Worm (Caenorhabditis elegans) whole organism, L1 larva: ENCODE results near the gene fbxa-31.

Experiments used
- C16A3.4 ChIP-seq: fragments of 150-350 bp; optimal IDR thresholded peaks from 2 replicates; lab custom pipeline; 2014; ENCODE audit warnings: missing biosample characterization, missing genetic modification characterization
- Y116A8C.19 ChIP-seq: sonication (generic microtip); optimal IDR thresholded peaks from 2 replicates; lab custom pipeline; 2016; ENCODE audit warnings: missing compliant biosample characterization, missing genetic modification characterization, borderline replicate concordance
- alr-1 ChIP-seq: fragments of 200-800 bp; sonication (Bioruptor generic); optimal IDR thresholded peaks from 2 replicates; lab custom pipeline; 2018; ENCODE audit warnings: borderline replicate concordance, mild to moderate bottlenecking, missing genetic modification characterization, missing compliant biosample characterization
- ama-1 ChIP-seq: fragments of 150-350 bp; optimal IDR thresholded peaks from 2 replicates; lab custom pipeline; 2014
- ceh-63 ChIP-seq: fragments of 200-800 bp; sonication (Bioruptor generic); optimal IDR thresholded peaks from 2 replicates; lab custom pipeline; 2018; ENCODE audit warnings: mild to moderate bottlenecking, missing genetic modification characterization, missing compliant biosample characterization
- ceh-8 ChIP-seq: fragments of 200-800 bp; sonication (Bioruptor generic); optimal IDR thresholded peaks from 2 replicates; lab custom pipeline; 2018; ENCODE audit warnings: mild to moderate bottlenecking, missing genetic modification characterization, moderate library complexity, missing compliant biosample characterization
- ceh-82 ChIP-seq, 3 experiments: fragments of 150-350 bp in 1 of 3; sonication (generic microtip) in 2 of 3; optimal IDR thresholded peaks; 2 replicates each; lab custom pipeline; 2014 to 2017; ENCODE audit warnings: missing biosample characterization in 3 of 3, missing genetic modification characterization in 3 of 3
- ceh-90 ChIP-seq: sonication (generic microtip); optimal IDR thresholded peaks from 2 replicates; lab custom pipeline; 2016; ENCODE audit warnings: missing genetic modification characterization, missing compliant biosample characterization
- ces-1 ChIP-seq: fragments of 150-350 bp; optimal IDR thresholded peaks from 2 replicates; lab custom pipeline; 2014; ENCODE audit warnings: missing biosample characterization, missing genetic modification reagents, missing genetic modification characterization
- dpl-1 ChIP-seq, 3 experiments: fragments of 150-350 bp in 2 of 3; sonication (generic microtip) in 1 of 3; optimal IDR thresholded peaks; 2 replicates each; lab custom pipeline; 2014 to 2017; ENCODE audit warnings: missing biosample characterization in 3 of 3, missing genetic modification characterization in 3 of 3, missing genetic modification reagents in 3 of 3
- efl-1 ChIP-seq, 4 experiments: fragments of 150-350 bp; optimal IDR thresholded peaks in 3 of 4; peaks in 1 of 4; 1 replicate in 1 of 4; 2 replicates in 3 of 4; lab custom pipeline; 2014; ENCODE audit warnings: missing biosample characterization in 2 of 4, missing genetic modification characterization in 2 of 4, missing genetic modification reagents in 2 of 4
- efl-3 ChIP-seq: fragments of 200-800 bp; sonication (Bioruptor generic); optimal IDR thresholded peaks from 2 replicates; lab custom pipeline; 2018; ENCODE audit warnings: mild to moderate bottlenecking, missing genetic modification characterization, missing compliant biosample characterization
- egl-27 ChIP-seq, 2 experiments: fragments of 150-350 bp in 1 of 2; sonication (generic microtip); optimal IDR thresholded peaks; 3 replicates each; lab custom pipeline; 2017 to 2018; ENCODE audit warnings: missing biosample characterization in 2 of 2, missing genetic modification characterization in 2 of 2, missing genetic modification reagents in 2 of 2
- elt-2 ChIP-seq: sonication (generic microtip); optimal IDR thresholded peaks from 2 replicates; lab custom pipeline; 2016; ENCODE audit warnings: missing genetic modification characterization, mild to moderate bottlenecking, inconsistent platforms, missing compliant biosample characterization, missing genetic modification reagents
- elt-3 ChIP-seq, 6 experiments: fragments of 150-350 bp in 1 of 6; sonication (generic microtip); optimal IDR thresholded peaks; 2 replicates each; lab custom pipeline; 2017 to 2018; ENCODE audit warnings: missing biosample characterization in 6 of 6, missing genetic modification characterization in 6 of 6, inconsistent platforms in 1 of 6
- fkh-10 ChIP-seq: sonication (generic microtip); optimal IDR thresholded peaks from 2 replicates; lab custom pipeline; 2017; ENCODE audit warnings: missing biosample characterization, missing genetic modification reagents, missing genetic modification characterization
- fkh-4 ChIP-seq: sonication (generic microtip); optimal IDR thresholded peaks from 2 replicates; lab custom pipeline; 2016; ENCODE audit warnings: missing compliant biosample characterization, missing genetic modification characterization, borderline replicate concordance
- hlh-4 ChIP-seq: sonication (generic microtip); optimal IDR thresholded peaks from 2 replicates; lab custom pipeline; 2016; ENCODE audit warnings: mild to moderate bottlenecking, missing genetic modification characterization, missing compliant biosample characterization
- isw-1 ChIP-seq: fragments of 200-800 bp; sonication (Bioruptor generic); IDR thresholded peaks from 2 replicates; pipeline ENCODE4 v1.3.6; 2022; ENCODE audit warnings: missing genetic modification characterization, missing compliant biosample characterization
- lin-14 ChIP-seq: fragments of 200-800 bp; sonication (Bioruptor generic); optimal IDR thresholded peaks from 2 replicates; lab custom pipeline; 2018; ENCODE audit warnings: mild to moderate bottlenecking, missing genetic modification characterization, moderate library complexity, missing compliant biosample characterization
- lin-15B ChIP-seq: fragments of 150-350 bp; sonication (generic microtip); optimal IDR thresholded peaks from 3 replicates; lab custom pipeline; 2014; ENCODE audit warnings: missing biosample characterization, missing genetic modification characterization
- mdl-1 ChIP-seq, 2 experiments: fragments of 150-350 bp; optimal IDR thresholded peaks; 2 replicates each; lab custom pipeline; 2014 to 2017; ENCODE audit warnings: missing biosample characterization in 2 of 2, missing genetic modification characterization in 2 of 2, inconsistent platforms in 1 of 2
- mef-2 ChIP-seq: fragments of 150-350 bp; optimal IDR thresholded peaks from 2 replicates; lab custom pipeline; 2014; ENCODE audit warnings: missing biosample characterization, missing genetic modification characterization
- nhr-11 ChIP-seq: fragments of 150-350 bp; optimal IDR thresholded peaks from 2 replicates; lab custom pipeline; 2014; ENCODE audit warnings: missing biosample characterization, missing genetic modification characterization
- nhr-12 ChIP-seq: sonication (generic microtip); optimal IDR thresholded peaks from 2 replicates; lab custom pipeline; 2017; ENCODE audit warnings: missing biosample characterization, missing genetic modification characterization
- nhr-19 ChIP-seq: fragments of 200-800 bp; sonication (Bioruptor generic); conservative IDR thresholded peaks from 2 replicates; pipeline ENCODE4 v1.3.6; 2022; ENCODE audit warnings: missing genetic modification characterization, missing compliant biosample characterization
- nhr-20 ChIP-seq: sonication (generic microtip); optimal IDR thresholded peaks from 2 replicates; lab custom pipeline; 2016; ENCODE audit warnings: mild to moderate bottlenecking, missing genetic modification characterization, missing compliant biosample characterization
- nhr-237 ChIP-seq: fragments of 150-350 bp; optimal IDR thresholded peaks from 2 replicates; lab custom pipeline; 2014; ENCODE audit warnings: missing biosample characterization, missing genetic modification characterization
- nhr-28 ChIP-seq: fragments of 150-350 bp; optimal IDR thresholded peaks from 2 replicates; lab custom pipeline; 2014; ENCODE audit warnings: missing biosample characterization, missing genetic modification characterization
- nhr-71 ChIP-seq: sonication (generic microtip); optimal IDR thresholded peaks from 2 replicates; lab custom pipeline; 2016; ENCODE audit warnings: mild to moderate bottlenecking, missing genetic modification characterization, moderate library complexity, missing compliant biosample characterization
- nhr-77 ChIP-seq: fragments of 150-350 bp; optimal IDR thresholded peaks from 2 replicates; lab custom pipeline; 2014; ENCODE audit warnings: missing biosample characterization, missing genetic modification characterization
- nhr-85 ChIP-seq: sonication (generic microtip); peaks from one replicate; lab custom pipeline; 2016; ENCODE audit warnings: missing genetic modification characterization, inconsistent platforms, missing compliant biosample characterization
- pax-3 ChIP-seq: fragments of 200-800 bp; sonication (Bioruptor generic); optimal IDR thresholded peaks from 2 replicates; lab custom pipeline; 2018; ENCODE audit warnings: mild to moderate bottlenecking, missing genetic modification characterization, moderate library complexity, missing compliant biosample characterization
- rnt-1 ChIP-seq: sonication (generic microtip); optimal IDR thresholded peaks from 2 replicates; lab custom pipeline; 2016; ENCODE audit warnings: mild to moderate bottlenecking, missing genetic modification characterization, moderate library complexity, missing compliant biosample characterization
- skn-1 ChIP-seq: fragments of 150-350 bp; optimal IDR thresholded peaks from 2 replicates; lab custom pipeline; 2014; ENCODE audit warnings: missing biosample characterization, missing genetic modification characterization
- snu-23 ChIP-seq: sonication (generic microtip); optimal IDR thresholded peaks from 2 replicates; lab custom pipeline; 2016; ENCODE audit warnings: missing genetic modification characterization, missing compliant biosample characterization
- sox-4 ChIP-seq: sonication (generic microtip); optimal IDR thresholded peaks from 2 replicates; lab custom pipeline; 2016; ENCODE audit warnings: missing genetic modification characterization, missing compliant biosample characterization
- sup-37 ChIP-seq: fragments of 200-800 bp; sonication (Bioruptor generic); optimal IDR thresholded peaks from 2 replicates; lab custom pipeline; 2018; ENCODE audit warnings: mild to moderate bottlenecking, missing genetic modification characterization, missing compliant biosample characterization
- unc-130 ChIP-seq: fragments of 150-350 bp; optimal IDR thresholded peaks from 2 replicates; lab custom pipeline; 2017; ENCODE audit warnings: missing biosample characterization, missing genetic modification characterization, inconsistent platforms
- unc-86 ChIP-seq: sonication (generic microtip); optimal IDR thresholded peaks from 2 replicates; lab custom pipeline; 2016; ENCODE audit warnings: missing genetic modification characterization, missing compliant biosample characterization
- unc-98 ChIP-seq: fragments of 200-800 bp; sonication (Bioruptor generic); IDR thresholded peaks from 2 replicates; pipeline ENCODE4 v1.3.6; 2022; ENCODE audit warnings: missing genetic modification characterization, missing compliant biosample characterization
- vab-15 ChIP-seq: sonication (generic microtip); optimal IDR thresholded peaks from 2 replicates; lab custom pipeline; 2017; ENCODE audit warnings: missing genotype, mild to moderate bottlenecking, missing genetic modification characterization, missing compliant biosample characterization
- ztf-11 ChIP-seq, 2 experiments: sonication (generic microtip); optimal IDR thresholded peaks; 2 replicates each; lab custom pipeline; 2016 to 2017; ENCODE audit warnings: missing genetic modification characterization in 2 of 2, missing biosample characterization in 1 of 2, missing compliant biosample characterization in 1 of 2
- ztf-4 ChIP-seq: fragments of 150-350 bp; optimal IDR thresholded peaks from 2 replicates; lab custom pipeline; 2014; ENCODE audit warnings: missing biosample characterization, missing genetic modification characterization

fbxa-31 gene

ce11 chrIII:1223319-1224093 lies 47.7 kb downstream of the fbxa-31 start (continued):
- TF ChIP-seq efl-1 (optimal IDR thresholded peaks at IDR 0.05; lab: Kevin White, UChicago) (no peak), efl-1 (GFP tag; optimal IDR thresholded peaks at IDR 0.05 in 1 of 2; lab: Kevin White, UChicago) (no peak), pax-3 (tag; lab: Kevin White, UChicago) (no peak), sup-37 (GFP tag; lab: Kevin White, UChicago) (no peak), fkh-4 (tag; lab: Kevin White, UChicago) (no peak), unc-130 (tag; lab: Kevin White, UChicago) (no peak), nhr-85 (tag; lab: Kevin White, UChicago) (no peak), nhr-28 (tag; lab: Kevin White, UChicago) (no peak), nhr-19 (GFP tag; lab: Robert Waterston, UW) (no peak), ztf-11 (tag; optimal IDR thresholded peaks at IDR 0.05; lab: Kevin White, UChicago) (no peak), sox-4 (tag; lab: Kevin White, UChicago) (no peak), ces-1 (GFP tag; lab: Kevin White, UChicago) (no peak), nhr-20 (tag; lab: Kevin White, UChicago) (peak; percentile 21), mdl-1 (tag; optimal IDR thresholded peaks at IDR 0.05; lab: Kevin White, UChicago) (peak in 1 of 2 experiments; percentile 46), snu-23 (GFP tag; lab: Kevin White, UChicago) (no peak), elt-3 (tag; optimal IDR thresholded peaks at IDR 0.05; lab: Kevin White, UChicago) (no peak), isw-1 (GFP tag; lab: Robert Waterston, UW) (no peak), C16A3.4 (tag; lab: Kevin White, UChicago) (no peak), nhr-77 (tag; lab: Kevin White, UChicago) (peak; percentile 6), nhr-11 (no peak), elt-2 (tag; lab: Kevin White, UChicago) (peak; percentile 24), ztf-4 (tag; lab: Kevin White, UChicago) (no peak), Y116A8C.19 (tag; lab: Kevin White, UChicago) (no peak), unc-98 (GFP tag; lab: Robert Waterston, UW) (no peak), ceh-63 (no peak), lin-15B (tag; lab: Kevin White, UChicago) (no peak), hlh-4 (no peak), nhr-71 (tag; lab: Kevin White, UChicago) (peak; percentile 28), nhr-12 (tag; lab: Kevin White, UChicago) (no peak), vab-15 (tag; lab: Kevin White, UChicago) (no peak)

ce11 chrIII:1221995-1222394 lies 49.2 kb downstream of the fbxa-31 start:
- no peak for TF ChIP-seq rnt-1 (tag; lab: Kevin White, UChicago)
- TF ChIP-seq elt-2 (tag; lab: Kevin White, UChicago): peak; percentile 15

ce11 chrIII:1220012-1220411 lies 51.2 kb downstream of the fbxa-31 start:
- TF ChIP-seq efl-3 (GFP tag; lab: Kevin White, UChicago) (no peak), fkh-10 (GFP tag; lab: Kevin White, UChicago) (no peak), ama-1 (lab: Kevin White, UChicago) (no peak), nhr-237 (tag; lab: Kevin White, UChicago) (no peak), sup-37 (GFP tag; lab: Kevin White, UChicago) (no peak), hlh-4 (no peak), mdl-1 (tag; optimal IDR thresholded peaks at IDR 0.05; lab: Kevin White, UChicago) (no peak), lin-14 (GFP tag; lab: Kevin White, UChicago) (peak; percentile 30), unc-98 (GFP tag; lab: Robert Waterston, UW) (no peak), C16A3.4 (tag; lab: Kevin White, UChicago) (no peak), alr-1 (tag; lab: Kevin White, UChicago) (no peak), fkh-4 (tag; lab: Kevin White, UChicago) (no peak), ceh-82 (tag; optimal IDR thresholded peaks at IDR 0.05; lab: Kevin White, UChicago) (no peak), mef-2 (tag; lab: Kevin White, UChicago) (no peak), skn-1 (tag; lab: Kevin White, UChicago) (no peak), rnt-1 (tag; lab: Kevin White, UChicago) (no peak), ceh-90 (tag; lab: Kevin White, UChicago) (no peak), dpl-1 (GFP tag; optimal IDR thresholded peaks at IDR 0.05; lab: Kevin White, UChicago) (no peak), unc-86 (tag; lab: Kevin White, UChicago) (no peak), efl-1 (optimal IDR thresholded peaks at IDR 0.05; lab: Kevin White, UChicago) (no peak), efl-1 (GFP tag; optimal IDR thresholded peaks at IDR 0.05 in 1 of 2; lab: Kevin White, UChicago) (peak in 1 of 2 experiments; percentile 83), egl-27 (tag; optimal IDR thresholded peaks at IDR 0.05; lab: Kevin White, UChicago) (no peak), elt-2 (tag; lab: Kevin White, UChicago) (peak; percentile 61), ceh-8 (GFP tag; lab: Kevin White, UChicago) (no peak), nhr-71 (tag; lab: Kevin White, UChicago) (no peak), nhr-85 (tag; lab: Kevin White, UChicago) (no peak)
